Worm (Caenorhabditis elegans): ENCODE measurements around the gene K03A11.6.

- TF ChIP-seq dao-5 (tag; optimal IDR thresholded peaks at IDR 0.05): no peak
- TF ChIP-seq W03F9.2 (tag; optimal IDR thresholded peaks at IDR 0.05): no peak
- no peak for TF ChIP-seq him-1 (tag; optimal IDR thresholded peaks at IDR 0.05)
These were observed 22.2 kb downstream of the K03A11.6 start, which contains the start of gene K03A11.4 for ce11 chrX:13077872-13078271.
